Worm (Caenorhabditis elegans): ENCODE results near the gene cwf-19L1.
"Not testable (repeated sequence)": the region's sequence is repeated elsewhere in the genome, so short reads cannot be mapped to it uniquely, and the experiment has no call there.

The cwf-19L1 gene

DNA sequence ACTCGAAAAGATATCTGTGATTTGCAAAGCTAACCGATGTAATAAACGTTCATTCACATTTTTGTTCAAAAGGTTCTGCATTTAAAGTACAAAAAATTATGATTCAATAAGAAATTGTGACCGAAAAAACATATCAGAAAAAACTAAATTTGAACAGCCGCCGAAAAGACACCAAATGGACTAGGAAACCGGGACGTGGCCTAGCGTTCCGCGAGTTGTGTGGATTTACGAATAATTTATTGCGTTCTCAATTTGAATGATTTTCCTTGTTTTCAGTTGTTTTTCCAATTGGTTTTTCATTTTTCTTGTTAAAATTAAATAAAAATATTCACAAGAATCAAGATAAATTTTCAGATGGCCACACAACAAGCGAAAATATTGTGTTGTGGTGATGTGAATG, at the start of gene cwf-19L1:
TSS of gene cwf-19L1 (plus strand) at position 355 of the 400 bp plus-strand sequence.
- TF ChIP-seq tbx-37 (GFP tag; conservative IDR thresholded peaks at IDR 0.05) (peak; percentile 71), pes-1 (GFP tag; IDR thresholded peaks at IDR 0.05) (peak; percentile 68), hmbx-1 (tag; optimal IDR thresholded peaks at IDR 0.05) (no peak)

DNA sequence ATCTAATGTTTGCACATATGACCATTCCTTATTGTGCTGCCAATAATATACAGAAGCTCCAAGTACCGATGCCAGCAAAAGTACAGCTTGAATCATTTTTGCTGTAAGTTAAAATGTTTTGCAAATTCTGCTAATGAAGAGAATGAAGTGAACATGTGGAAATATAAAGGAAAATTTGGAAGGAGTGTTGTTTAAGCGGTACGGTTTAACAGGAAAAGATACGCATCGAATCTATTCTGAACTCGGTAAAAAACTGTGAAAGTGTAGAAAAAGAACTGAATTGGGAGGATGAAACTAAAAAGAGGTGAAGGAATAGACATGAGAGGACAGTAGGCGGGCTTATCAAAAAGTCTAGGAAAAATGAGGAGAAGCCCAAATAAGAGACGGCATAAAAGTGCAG, 44.3 kb upstream of the cwf-19L1 start, which contains the start of gene Y38A10A.2:
TSS of gene Y38A10A.2 (minus strand) at position 101 of the 400 bp plus-strand sequence.
- TF ChIP-seq ama-1 (optimal IDR thresholded peaks at IDR 0.05): no peak
- TF ChIP-seq ceh-13 (GFP tag; optimal IDR thresholded peaks at IDR 0.05): no peak
- no peak for TF ChIP-seq tra-4 (tag; optimal IDR thresholded peaks at IDR 0.05)
- no peak for TF ChIP-seq flt-1 (GFP tag; IDR thresholded peaks at IDR 0.05)
- no peak for TF ChIP-seq sea-1 (GFP tag; conservative IDR thresholded peaks at IDR 0.05)
- no peak for TF ChIP-seq hmg-4 (GFP tag; optimal IDR thresholded peaks at IDR 0.05)
- TF ChIP-seq hnd-1 (tag; optimal IDR thresholded peaks at IDR 0.05): no peak
- TF ChIP-seq aly-1 (tag; optimal IDR thresholded peaks at IDR 0.05): no peak
- no peak for TF ChIP-seq pes-1 (GFP tag; IDR thresholded peaks at IDR 0.05)
- no peak for TF ChIP-seq B0310.2 (tag; optimal IDR thresholded peaks at IDR 0.05)
- no peak for TF ChIP-seq scrt-1 (GFP tag; IDR thresholded peaks at IDR 0.05)

DNA sequence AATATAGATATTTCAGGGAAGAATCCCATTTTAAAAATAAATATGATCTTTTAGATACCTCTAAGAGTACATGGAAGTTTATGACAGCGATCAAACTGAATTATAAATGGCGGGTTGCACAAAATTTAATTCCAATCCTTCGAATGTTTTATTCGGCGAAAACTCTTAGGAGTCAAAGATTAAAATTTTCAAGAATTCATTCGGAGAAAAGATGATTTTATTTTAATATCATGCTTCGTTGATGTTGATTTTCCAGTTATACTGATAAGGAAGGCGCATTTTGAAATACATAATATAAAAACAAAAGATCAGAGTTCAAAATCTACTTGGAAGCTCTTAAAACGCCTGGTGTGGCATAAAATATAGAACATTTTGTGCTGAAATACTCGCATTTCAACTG, 40.5 kb upstream of the cwf-19L1 start, which contains the start of gene srh-10:
TSS of gene srh-10 (minus strand) at position 29 of the 400 bp plus-strand sequence.
- no peak for TF ChIP-seq sea-1 (GFP tag; conservative IDR thresholded peaks at IDR 0.05)
- TF ChIP-seq pes-1 (GFP tag; IDR thresholded peaks at IDR 0.05): no peak
- no peak for TF ChIP-seq tra-4 (tag; optimal IDR thresholded peaks at IDR 0.05)
- no peak for TF ChIP-seq hnd-1 (tag; optimal IDR thresholded peaks at IDR 0.05)
- TF ChIP-seq tbx-37 (GFP tag; conservative IDR thresholded peaks at IDR 0.05): no peak
- TF ChIP-seq B0310.2 (tag; optimal IDR thresholded peaks at IDR 0.05): no peak
- no peak for TF ChIP-seq hmg-4 (GFP tag; optimal IDR thresholded peaks at IDR 0.05)
- no peak for TF ChIP-seq ets-7 (tag; optimal IDR thresholded peaks at IDR 0.05)
- TF ChIP-seq F13C5.2 (tag; optimal IDR thresholded peaks at IDR 0.05): no peak
- no peak for TF ChIP-seq aly-1 (tag; optimal IDR thresholded peaks at IDR 0.05)
- TF ChIP-seq ceh-36 (tag; optimal IDR thresholded peaks at IDR 0.05): no peak
- no peak for TF ChIP-seq scrt-1 (GFP tag; IDR thresholded peaks at IDR 0.05)

ce11 chrV:6069968-6070367, 37.7 kb upstream of the cwf-19L1 start, which contains the start of gene fbxa-214:
fbxa-214 (minus strand) TSS chrV:6070068.
- TF ChIP-seq hnd-1, hmbx-1, tra-4 (tag; optimal IDR thresholded peaks at IDR 0.05): not testable (repeated sequence)

DNA sequence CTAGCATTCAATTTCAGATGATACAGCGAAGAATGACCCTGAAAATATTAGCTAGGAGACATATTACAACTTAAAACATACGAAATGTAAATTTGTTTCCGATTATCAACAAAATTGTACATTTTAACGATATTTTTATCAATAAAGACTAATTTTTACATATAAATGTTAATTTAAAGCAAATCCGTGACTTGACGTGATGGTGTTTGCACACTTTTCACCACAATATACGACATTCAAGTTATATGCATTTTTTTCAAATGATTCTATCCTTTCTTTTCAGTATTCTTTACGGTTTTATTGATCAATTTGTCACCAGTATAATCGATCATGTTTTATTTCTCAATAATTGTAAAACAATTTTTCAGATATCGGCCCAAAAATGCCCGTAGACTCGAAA, 11.8 kb upstream of the cwf-19L1 start, which contains the start of gene Y38A10A.7:
TSS of gene Y38A10A.7 (plus strand) at position 369 of the 400 bp plus-strand sequence.
- TF ChIP-seq ets-7 (tag; optimal IDR thresholded peaks at IDR 0.05): no peak
- TF ChIP-seq sea-1 (GFP tag; conservative IDR thresholded peaks at IDR 0.05): no peak
- TF ChIP-seq tbx-11 (GFP tag; IDR thresholded peaks at IDR 0.05): no peak
- no peak for TF ChIP-seq ceh-36 (tag; optimal IDR thresholded peaks at IDR 0.05)
- TF ChIP-seq hmbx-1 (tag; optimal IDR thresholded peaks at IDR 0.05): no peak
- TF ChIP-seq tra-4 (tag; optimal IDR thresholded peaks at IDR 0.05): no peak
- TF ChIP-seq tbx-37 (GFP tag; conservative IDR thresholded peaks at IDR 0.05): no peak
- TF ChIP-seq F13C5.2 (tag; optimal IDR thresholded peaks at IDR 0.05): no peak
- no peak for TF ChIP-seq ceh-13 (GFP tag; optimal IDR thresholded peaks at IDR 0.05)
- no peak for TF ChIP-seq hmg-4 (GFP tag; optimal IDR thresholded peaks at IDR 0.05)
- TF ChIP-seq hnd-1 (tag; optimal IDR thresholded peaks at IDR 0.05): no peak
- TF ChIP-seq B0310.2 (tag; optimal IDR thresholded peaks at IDR 0.05): no peak
- no peak for TF ChIP-seq scrt-1 (GFP tag; IDR thresholded peaks at IDR 0.05)
- TF ChIP-seq aly-1 (tag; optimal IDR thresholded peaks at IDR 0.05): no peak

- TF ChIP-seq B0310.2 (tag; optimal IDR thresholded peaks at IDR 0.05) (no peak), ceh-13 (GFP tag; optimal IDR thresholded peaks at IDR 0.05) (no peak), aly-1 (tag; optimal IDR thresholded peaks at IDR 0.05) (no peak), sea-1 (GFP tag; conservative IDR thresholded peaks at IDR 0.05) (no peak), flt-1 (GFP tag; IDR thresholded peaks at IDR 0.05) (no peak), ama-1 (optimal IDR thresholded peaks at IDR 0.05) (no peak), scrt-1 (GFP tag; IDR thresholded peaks at IDR 0.05) (no peak), pes-1 (GFP tag; IDR thresholded peaks at IDR 0.05) (no peak), ets-7 (tag; optimal IDR thresholded peaks at IDR 0.05) (no peak), hnd-1 (tag; optimal IDR thresholded peaks at IDR 0.05) (no peak)
Measured at ce11 chrV:6096559-6097155, 11.0 kb upstream of the cwf-19L1 start, which contains the start of gene smut-1. smut-1 (plus strand) TSS chrV:6097105.

DNA sequence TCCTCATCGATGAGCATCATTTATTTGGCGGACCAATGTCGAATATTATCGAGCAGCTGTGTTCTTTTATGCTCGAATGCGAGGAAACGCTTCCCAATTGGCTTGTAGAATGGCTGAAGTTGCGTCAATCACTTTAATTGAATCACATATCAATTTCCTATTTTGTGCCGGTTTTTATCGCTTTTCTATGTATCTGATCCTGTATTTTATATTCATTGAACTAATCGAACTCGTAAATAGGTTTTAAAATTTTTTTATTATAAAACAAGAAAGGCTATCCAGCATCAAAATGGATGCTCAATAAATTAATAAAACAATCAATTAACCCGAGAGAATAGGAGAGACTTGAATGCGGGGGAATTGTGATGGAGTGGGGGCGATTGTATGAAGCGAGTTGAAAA, 8.9 kb upstream of the cwf-19L1 start:
- TF ChIP-seq ets-7 (tag; optimal IDR thresholded peaks at IDR 0.05) (no peak), hmg-4 (GFP tag; optimal IDR thresholded peaks at IDR 0.05) (no peak), aly-1 (tag; optimal IDR thresholded peaks at IDR 0.05) (no peak), B0310.2 (tag; optimal IDR thresholded peaks at IDR 0.05) (peak; percentile 23), ceh-13 (GFP tag; optimal IDR thresholded peaks at IDR 0.05) (no peak), F13C5.2 (tag; optimal IDR thresholded peaks at IDR 0.05) (no peak)

- TF ChIP-seq B0310.2 (tag; optimal IDR thresholded peaks at IDR 0.05) (no peak), hmg-4 (GFP tag; optimal IDR thresholded peaks at IDR 0.05) (no peak), ceh-36 (tag; optimal IDR thresholded peaks at IDR 0.05) (no peak), hmbx-1 (tag; optimal IDR thresholded peaks at IDR 0.05) (no peak), aly-1 (tag; optimal IDR thresholded peaks at IDR 0.05) (no peak), ets-7 (tag; optimal IDR thresholded peaks at IDR 0.05) (no peak), hnd-1 (tag; optimal IDR thresholded peaks at IDR 0.05) (no peak), F13C5.2 (tag; optimal IDR thresholded peaks at IDR 0.05) (no peak), scrt-1 (GFP tag; IDR thresholded peaks at IDR 0.05) (no peak), ama-1 (optimal IDR thresholded peaks at IDR 0.05) (no peak), sea-1 (GFP tag; conservative IDR thresholded peaks at IDR 0.05) (no peak)
Measured at ce11 chrV:6099634-6100033, 8.0 kb upstream of the cwf-19L1 start.

All from whole organism, early embryonic.